Worm (Caenorhabditis elegans): ENCODE measurements around the gene C47D2.1.

Gene C47D2.1

DNA sequence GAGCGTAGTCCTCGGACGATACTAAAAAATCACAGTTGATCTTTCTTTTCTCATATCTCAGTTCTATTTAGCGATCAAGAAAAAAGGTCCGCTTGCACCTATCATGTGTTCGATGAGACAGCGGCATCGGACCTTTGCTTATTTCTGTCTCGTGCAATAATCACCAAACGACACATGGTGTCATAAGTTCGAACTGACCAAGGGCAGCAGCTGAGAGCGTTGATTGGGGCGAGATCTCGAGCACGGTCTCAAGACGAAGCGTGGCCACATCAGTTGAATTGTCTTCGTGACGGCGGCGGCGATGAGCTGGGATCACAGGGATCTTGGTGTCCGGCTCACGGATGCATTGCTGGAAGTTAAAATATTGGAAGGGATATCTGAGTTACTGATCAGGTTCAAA, 47.9 kb downstream of the C47D2.1 start:
- no peak for TF ChIP-seq fkh-10 (GFP tag; optimal IDR thresholded peaks at IDR 0.05)
- no peak for TF ChIP-seq unc-39 (tag; optimal IDR thresholded peaks at IDR 0.05)
- TF ChIP-seq ceh-20 (GFP tag; IDR thresholded peaks at IDR 0.05) = 0 out of 2 replicates have a peak, but pooled peaks have one; percentile 42
- no peak for TF ChIP-seq nhr-111 (GFP tag; optimal IDR thresholded peaks at IDR 0.05)
- no peak for TF ChIP-seq cey-2 (tag; optimal IDR thresholded peaks at IDR 0.05; ENCODE audit: borderline replicate concordance, insufficient read depth)
- TF ChIP-seq ceh-28 (tag; optimal IDR thresholded peaks at IDR 0.05) = no peak
- TF ChIP-seq lim-7 (GFP tag; IDR thresholded peaks at IDR 0.05) = no peak
- no peak for TF ChIP-seq ceh-32 (tag; optimal IDR thresholded peaks at IDR 0.05; ENCODE audit: poor library complexity)
- TF ChIP-seq hlh-30 (tag; optimal IDR thresholded peaks at IDR 0.05; ENCODE audit: insufficient read depth) = peak; percentile 55
- TF ChIP-seq dmd-9 (GFP tag; IDR thresholded peaks at IDR 0.05) = no peak
- TF ChIP-seq F49E8.2 (tag; optimal IDR thresholded peaks at IDR 0.05; ENCODE audit: borderline replicate concordance) = no peak
- no peak for TF ChIP-seq Y105C5A.15 (GFP tag; IDR thresholded peaks at IDR 0.05)
- no peak for TF ChIP-seq egl-27 (tag; optimal IDR thresholded peaks at IDR 0.05)
- TF ChIP-seq lir-3 (tag; optimal IDR thresholded peaks at IDR 0.05) = no peak
- no peak for TF ChIP-seq hlh-11 (tag; optimal IDR thresholded peaks at IDR 0.05)
- TF ChIP-seq tag-97 (GFP tag; IDR thresholded peaks at IDR 0.05) = no peak
- 0 out of 2 replicates have a peak, but pooled peaks have one; percentile 55 for TF ChIP-seq D1046.2 (GFP tag; IDR thresholded peaks at IDR 0.05)
